Worm (Caenorhabditis elegans): ENCODE data around the gene C03G6.17.

DNA sequence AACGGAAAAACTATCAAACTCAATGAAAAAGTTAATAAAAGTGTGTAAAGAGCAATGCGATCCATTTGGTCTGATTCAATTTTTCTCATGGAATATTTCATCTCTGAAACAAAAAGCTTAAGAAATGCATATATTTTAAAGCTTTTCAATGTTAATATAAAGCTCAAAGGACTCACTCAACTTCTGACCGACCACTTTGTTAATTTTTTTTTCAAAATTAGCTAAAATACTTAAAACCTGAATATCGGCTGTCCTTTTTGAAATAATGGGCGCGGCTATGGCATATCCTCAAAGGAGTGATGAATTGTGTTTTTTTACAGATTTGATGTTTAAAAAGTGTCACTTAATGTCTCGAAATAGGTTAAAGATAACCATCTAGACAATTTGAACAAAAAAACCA, 8.9 kb upstream of the C03G6.17 start, which contains the start of gene C02H6.1:
- no peak for TF ChIP-seq pha-4 (tag; optimal IDR thresholded peaks at IDR 0.05)
- no peak for TF ChIP-seq unc-3 (GFP tag; conservative IDR thresholded peaks at IDR 0.05)
- TF ChIP-seq unc-3 (tag; optimal IDR thresholded peaks at IDR 0.05) = no peak
- no peak for TF ChIP-seq ceh-19 (GFP tag; optimal IDR thresholded peaks at IDR 0.05)
- TF ChIP-seq ets-4 (tag; optimal IDR thresholded peaks at IDR 0.05) = no peak
- TF ChIP-seq nfya-1 (tag; optimal IDR thresholded peaks at IDR 0.05) = no peak
- no peak for TF ChIP-seq pag-3 (tag; optimal IDR thresholded peaks at IDR 0.05; ENCODE audit: borderline replicate concordance)
- no peak for TF ChIP-seq zip-5 (tag; optimal IDR thresholded peaks at IDR 0.05)
- no peak for TF ChIP-seq elt-2 (tag; optimal IDR thresholded peaks at IDR 0.05)
- TF ChIP-seq nhr-11 (tag; optimal IDR thresholded peaks at IDR 0.05) = no peak
- TF ChIP-seq unc-86 (tag; optimal IDR thresholded peaks at IDR 0.05) = no peak
- no peak for TF ChIP-seq pqm-1 (tag; optimal IDR thresholded peaks at IDR 0.05)
- TF ChIP-seq hlh-15 (tag; optimal IDR thresholded peaks at IDR 0.05) = no peak

Measured in whole organism, late embryonic.